Fruit fly (Drosophila melanogaster) whole organism, adult: ENCODE results near the gene Ptx1.
A peak's percentile ranks its signal among the peaks of the same experiment; 100 is the strongest.

Experiments
- CG11617 ChIP-seq: fragments of 200-800 bp; sonication (Bioruptor generic); optimal IDR thresholded peaks from 2 replicates; lab custom pipeline; 2017; ENCODE audit warnings: mild to moderate bottlenecking, missing biosample characterization, missing genetic modification reagents, missing genetic modification characterization
- CG12768 ChIP-seq: fragments of 200-800 bp; sonication (Bioruptor generic); optimal IDR thresholded peaks from 2 replicates; lab custom pipeline; 2017; ENCODE audit warnings: missing biosample characterization, missing genetic modification characterization, mild to moderate bottlenecking, moderate library complexity, missing genetic modification reagents
- CG14711 ChIP-seq: fragments of 200-800 bp; sonication (Bioruptor generic); optimal IDR thresholded peaks from 2 replicates; lab custom pipeline; 2018; ENCODE audit warnings: missing biosample characterization, mild to moderate bottlenecking, missing genetic modification characterization, moderate library complexity
- CG1620 ChIP-seq: fragments of 200-800 bp; sonication (Bioruptor generic); optimal IDR thresholded peaks from 2 replicates; lab custom pipeline; 2016; ENCODE audit warnings: missing biosample characterization, missing genetic modification characterization
- CG33017 ChIP-seq: fragments of 200-800 bp; sonication (Bioruptor generic); optimal IDR thresholded peaks from 2 replicates; lab custom pipeline; 2018; ENCODE audit warnings: missing biosample characterization, mild to moderate bottlenecking, missing genetic modification characterization, moderate library complexity
- CG5204 ChIP-seq: fragments of 200-800 bp; sonication (Bioruptor generic); optimal IDR thresholded peaks from 2 replicates; lab custom pipeline; 2016; ENCODE audit warnings: missing biosample characterization, missing genetic modification characterization
- CG7045 ChIP-seq: fragments of 200-800 bp; sonication (Bioruptor generic); optimal IDR thresholded peaks from 2 replicates; lab custom pipeline; 2017; ENCODE audit warnings: missing biosample characterization, mild to moderate bottlenecking, missing genetic modification characterization
- CG7101 ChIP-seq: fragments of 200-800 bp; sonication (Bioruptor generic); optimal IDR thresholded peaks from 2 replicates; lab custom pipeline; 2018; ENCODE audit warnings: missing biosample characterization, mild to moderate bottlenecking, missing genetic modification characterization, moderate library complexity
- Clk ChIP-seq: fragments of 200-800 bp; sonication (Bioruptor generic); optimal IDR thresholded peaks from 2 replicates; lab custom pipeline; 2017; ENCODE audit warnings: missing biosample characterization, missing genetic modification characterization
- Crg-1 ChIP-seq: fragments of 200-800 bp; sonication (Bioruptor generic); optimal IDR thresholded peaks from 2 replicates; lab custom pipeline; 2016; ENCODE audit warnings: missing biosample characterization, missing genetic modification characterization
- Hr96 ChIP-seq: fragments of 200-800 bp; sonication (Bioruptor generic); optimal IDR thresholded peaks from 2 replicates; lab custom pipeline; 2016; ENCODE audit warnings: missing biosample characterization, missing genetic modification characterization
- Mnt ChIP-seq: fragments of 200-800 bp; sonication (Bioruptor generic); optimal IDR thresholded peaks from 2 replicates; lab custom pipeline; 2016; ENCODE audit warnings: missing biosample characterization, mild to moderate bottlenecking, missing genetic modification characterization
- bab1 ChIP-seq: fragments of 200-800 bp; sonication (Bioruptor generic); optimal IDR thresholded peaks from 3 replicates; lab custom pipeline; 2019; ENCODE audit warnings: missing biosample characterization, mild to moderate bottlenecking, missing genetic modification characterization, moderate library complexity
- cic ChIP-seq: fragments of 200-800 bp; sonication (Bioruptor generic); optimal IDR thresholded peaks from 2 replicates; lab custom pipeline; 2017; ENCODE audit warnings: missing biosample characterization, mild to moderate bottlenecking, missing genetic modification characterization, moderate library complexity
- cnc ChIP-seq, 2 experiments: fragments of >200 bp; optimal IDR thresholded peaks; 2 replicates each; lab custom pipeline; 2017
- kay ChIP-seq: fragments of 200-800 bp; sonication (Bioruptor generic); peaks from one replicate; lab custom pipeline; 2016; ENCODE audit warnings: missing biosample characterization, missing genetic modification characterization, borderline replicate concordance
- ovo ChIP-seq: fragments of 200-800 bp; sonication (Bioruptor generic); optimal IDR thresholded peaks from 2 replicates; lab custom pipeline; 2016; ENCODE audit warnings: missing biosample characterization, missing genetic modification characterization
- pad ChIP-seq: fragments of 200-800 bp; sonication (Bioruptor generic); optimal IDR thresholded peaks from 3 replicates; lab custom pipeline; 2017; ENCODE audit warnings: missing biosample characterization, missing genetic modification characterization, mild to moderate bottlenecking, moderate library complexity, missing genetic modification reagents
- tj ChIP-seq: fragments of 200-800 bp; sonication (Bioruptor generic); optimal IDR thresholded peaks from 3 replicates; lab custom pipeline; 2017; ENCODE audit warnings: missing biosample characterization, mild to moderate bottlenecking, missing genetic modification characterization, moderate library complexity
- toe ChIP-seq: fragments of 200-800 bp; sonication (Bioruptor generic); optimal IDR thresholded peaks from 2 replicates; lab custom pipeline; 2016; ENCODE audit warnings: missing biosample characterization, missing genetic modification characterization

Gene Ptx1

dm6 chr3R:30870317-30870878 lies 42.2 kb upstream of the Ptx1 start:
- TF ChIP-seq cnc (optimal IDR thresholded peaks at IDR 0.05; lab: Kevin White, UChicago) (no peak), tj (no peak), Hr96 (GFP tag; lab: Kevin White, UChicago) (no peak), CG12768 (GFP tag; lab: Kevin White, UChicago) (no peak), CG5204 (GFP tag; lab: Kevin White, UChicago) (no peak), CG14711 (tag; lab: Kevin White, UChicago) (no peak)

dm6 chr3R:30872301-30873044 lies 40.1 kb upstream of the Ptx1 start, which contains the start of gene CG15545:
CG15545 (minus strand) TSS chr3R:30872351.
- no peak for TF ChIP-seq Mnt (GFP tag; lab: Kevin White, UChicago)
- TF ChIP-seq CG11617 (GFP tag; lab: Kevin White, UChicago): no peak
- no peak for TF ChIP-seq cnc (optimal IDR thresholded peaks at IDR 0.05; lab: Kevin White, UChicago)
- TF ChIP-seq CG5204 (GFP tag; lab: Kevin White, UChicago): no peak
- no peak for TF ChIP-seq CG7101
- no peak for TF ChIP-seq Clk (GFP tag; lab: Kevin White, UChicago)
- TF ChIP-seq toe: no peak

dm6 chr3R:30874679-30875078 lies 37.9 kb upstream of the Ptx1 start:
- TF ChIP-seq pad (GFP tag; lab: Kevin White, UChicago) (no peak), CG14711 (tag; lab: Kevin White, UChicago) (no peak), CG7101 (no peak), cic (GFP tag; lab: Kevin White, UChicago) (no peak), Crg-1 (GFP tag; lab: Kevin White, UChicago) (no peak), Hr96 (GFP tag; lab: Kevin White, UChicago) (no peak)

dm6 chr3R:30876136-30876683 lies 36.3 kb upstream of the Ptx1 start, which contains the start of gene CG15546:
CG15546 (minus strand) TSS chr3R:30876186.
- TF ChIP-seq CG7045 (GFP tag; lab: Kevin White, UChicago) (peak; percentile 11), tj (peak; percentile 4), kay (GFP tag; lab: Kevin White, UChicago) (peak; percentile 15), CG5204 (GFP tag; lab: Kevin White, UChicago) (no peak)

dm6 chr3R:30878105-30878504 lies 34.4 kb upstream of the Ptx1 start:
- no peak for TF ChIP-seq tj
- no peak for TF ChIP-seq Mnt (GFP tag; lab: Kevin White, UChicago)
- TF ChIP-seq cnc (optimal IDR thresholded peaks at IDR 0.05; lab: Kevin White, UChicago): no peak
- no peak for TF ChIP-seq CG11617 (GFP tag; lab: Kevin White, UChicago)
- no peak for TF ChIP-seq bab1
- no peak for TF ChIP-seq pad (GFP tag; lab: Kevin White, UChicago)
- TF ChIP-seq kay (GFP tag; lab: Kevin White, UChicago): no peak
- no peak for TF ChIP-seq CG12768 (GFP tag; lab: Kevin White, UChicago)
- no peak for TF ChIP-seq CG7101
- TF ChIP-seq CG33017 (tag; lab: Kevin White, UChicago): no peak
- no peak for TF ChIP-seq CG7045 (GFP tag; lab: Kevin White, UChicago)
- no peak for TF ChIP-seq cic (GFP tag; lab: Kevin White, UChicago)
- TF ChIP-seq ovo (GFP tag; lab: Kevin White, UChicago): no peak
- no peak for TF ChIP-seq Clk (GFP tag; lab: Kevin White, UChicago)
- no peak for TF ChIP-seq CG5204 (GFP tag; lab: Kevin White, UChicago)
- TF ChIP-seq Crg-1 (GFP tag; lab: Kevin White, UChicago): no peak
- no peak for TF ChIP-seq Hr96 (GFP tag; lab: Kevin White, UChicago)
- TF ChIP-seq toe: no peak

- TF ChIP-seq CG7045 (GFP tag; lab: Kevin White, UChicago): no peak
- no peak for TF ChIP-seq CG11617 (GFP tag; lab: Kevin White, UChicago)
- no peak for TF ChIP-seq ovo (GFP tag; lab: Kevin White, UChicago)
- TF ChIP-seq CG7101: no peak
- no peak for TF ChIP-seq toe
- TF ChIP-seq bab1: no peak
- no peak for TF ChIP-seq CG33017 (tag; lab: Kevin White, UChicago)
- TF ChIP-seq CG5204 (GFP tag; lab: Kevin White, UChicago): no peak
- no peak for TF ChIP-seq kay (GFP tag; lab: Kevin White, UChicago)
- TF ChIP-seq cic (GFP tag; lab: Kevin White, UChicago): no peak
Measured at dm6 chr3R:30880024-30880423, 32.5 kb upstream of the Ptx1 start.

dm6 chr3R:30880894-30881293 lies 31.7 kb upstream of the Ptx1 start, which contains the start of gene CG12071:
CG12071 (minus strand) TSS chr3R:30881027.
- no peak for TF ChIP-seq CG5204 (GFP tag; lab: Kevin White, UChicago)
- no peak for TF ChIP-seq CG33017 (tag; lab: Kevin White, UChicago)
- TF ChIP-seq cic (GFP tag; lab: Kevin White, UChicago): no peak
- no peak for TF ChIP-seq Clk (GFP tag; lab: Kevin White, UChicago)
- no peak for TF ChIP-seq ovo (GFP tag; lab: Kevin White, UChicago)
- TF ChIP-seq cnc (optimal IDR thresholded peaks at IDR 0.05; lab: Kevin White, UChicago): no peak
- no peak for TF ChIP-seq CG12768 (GFP tag; lab: Kevin White, UChicago)
- no peak for TF ChIP-seq CG1620 (GFP tag; lab: Kevin White, UChicago)
- TF ChIP-seq Crg-1 (GFP tag; lab: Kevin White, UChicago): no peak
- no peak for TF ChIP-seq tj
